Fruit fly (Drosophila melanogaster): Measurements from ENCODE around the gene Not10.

The Not10 gene

DNA sequence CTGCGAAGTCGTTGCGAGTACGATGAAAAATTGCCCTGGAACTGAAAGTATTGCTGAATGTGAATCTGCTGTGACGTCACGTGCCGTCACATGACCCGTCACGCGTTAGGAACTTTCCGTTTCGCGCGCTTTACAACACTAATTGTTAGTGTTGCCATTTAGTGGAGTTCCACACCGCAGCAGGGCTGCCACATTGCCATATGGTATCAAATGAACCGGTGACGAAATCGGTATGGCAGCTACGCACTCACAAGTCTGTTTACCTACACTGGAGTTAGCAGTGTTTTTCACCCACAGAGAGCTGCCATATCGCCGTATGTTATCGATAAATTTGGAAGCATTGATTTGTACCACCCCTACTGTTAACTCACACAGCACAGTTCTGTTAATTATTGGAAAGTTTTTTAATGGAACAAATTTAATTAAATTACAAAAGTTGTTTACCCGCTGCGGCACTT is 2.7 kb upstream of the Not10 start, which contains the start of the genes Vha55 and Snx3:
Gene Vha55, minus strand, starts transcription at position 139 of the 458 bp plus-strand sequence.
Gene Snx3, plus strand, starts transcription at position 341 of the 458 bp plus-strand sequence.
- TF ChIP-seq acj6 (GFP tag; optimal IDR thresholded peaks at IDR 0.05): no peak
- TF ChIP-seq Hr38 (GFP tag; optimal IDR thresholded peaks at IDR 0.05): no peak
- no peak for TF ChIP-seq Met (GFP tag; optimal IDR thresholded peaks at IDR 0.05)
- peak; percentile 51 for TF ChIP-seq CG3032 (tag; optimal IDR thresholded peaks at IDR 0.05)
- peak; percentile 19 for TF ChIP-seq CG16779 (tag; optimal IDR thresholded peaks at IDR 0.05)
- no peak for TF ChIP-seq CG10669 (GFP tag; optimal IDR thresholded peaks at IDR 0.05)
- peak; percentile 27 for TF ChIP-seq Eip78C (GFP tag)
- TF ChIP-seq CG8632 (GFP tag; optimal IDR thresholded peaks at IDR 0.05): no peak
- TF ChIP-seq CG11762 (GFP tag; optimal IDR thresholded peaks at IDR 0.05; ENCODE audit: insufficient read depth): no peak
- TF ChIP-seq CG32006 (GFP tag; optimal IDR thresholded peaks at IDR 0.05): no peak
- TF ChIP-seq CG10631 (GFP tag; optimal IDR thresholded peaks at IDR 0.05): peak; percentile 42
- TF ChIP-seq Ets21C (GFP tag; optimal IDR thresholded peaks at IDR 0.05): peak; percentile 44
- peak; percentile 6 for TF ChIP-seq esn (GFP tag; optimal IDR thresholded peaks at IDR 0.05)
- TF ChIP-seq CG8119 (GFP tag; IDR thresholded peaks at IDR 0.05): no peak
- peak; percentile 54 for TF ChIP-seq Hr39 (GFP tag; optimal IDR thresholded peaks at IDR 0.05)
- TF ChIP-seq fd85E (GFP tag; optimal IDR thresholded peaks at IDR 0.05): no peak
- TF ChIP-seq CG6276 (GFP tag; optimal IDR thresholded peaks at IDR 0.05): no peak
- no peak for TF ChIP-seq CG6163 (GFP tag; IDR thresholded peaks at IDR 0.05)
- peak; percentile 83 for TF ChIP-seq svp (GFP tag)
- TF ChIP-seq CG11902 (GFP tag; optimal IDR thresholded peaks at IDR 0.05): peak; percentile 4
- peak; percentile 68 for TF ChIP-seq cyc (GFP tag; optimal IDR thresholded peaks at IDR 0.05)
- TF ChIP-seq Sox14 (GFP tag; optimal IDR thresholded peaks at IDR 0.05): peak; percentile 58
- no peak for TF ChIP-seq eg (GFP tag; IDR thresholded peaks at IDR 0.05)
- TF ChIP-seq lz (GFP tag; optimal IDR thresholded peaks at IDR 0.05): peak; percentile 49
- TF ChIP-seq CG8319 (GFP tag; optimal IDR thresholded peaks at IDR 0.05): no peak
- TF ChIP-seq CG6854 (GFP tag; optimal IDR thresholded peaks at IDR 0.05): no peak
- no peak for TF ChIP-seq CG6792 (GFP tag; optimal IDR thresholded peaks at IDR 0.05)
- peak; percentile 30 for TF ChIP-seq OdsH (GFP tag; optimal IDR thresholded peaks at IDR 0.05)
- TF ChIP-seq Lpt (GFP tag; optimal IDR thresholded peaks at IDR 0.05): peak; percentile 4
- TF ChIP-seq pdm3 (GFP tag; optimal IDR thresholded peaks at IDR 0.05): no peak
- TF ChIP-seq Eip75B (GFP tag; optimal IDR thresholded peaks at IDR 0.05): peak; percentile 16
- TF ChIP-seq CG3919 (GFP tag; optimal IDR thresholded peaks at IDR 0.05): peak; percentile 51
- no peak for TF ChIP-seq Hr4 (GFP tag; optimal IDR thresholded peaks at IDR 0.05)
- no peak for TF ChIP-seq CG6808 (GFP tag; optimal IDR thresholded peaks at IDR 0.05)
- TF ChIP-seq Sox15 (GFP tag; optimal IDR thresholded peaks at IDR 0.05): no peak
- peak; percentile 61 for TF ChIP-seq CG31627 (GFP tag; optimal IDR thresholded peaks at IDR 0.05)
- peak; percentile 48 for TF ChIP-seq topi (GFP tag; optimal IDR thresholded peaks at IDR 0.05)
- TF ChIP-seq Blimp-1 (GFP tag; optimal IDR thresholded peaks at IDR 0.05): no peak
- TF ChIP-seq vri (GFP tag; optimal IDR thresholded peaks at IDR 0.05): peak; percentile 76
- TF ChIP-seq spab (GFP tag; optimal IDR thresholded peaks at IDR 0.05): no peak
- no peak for TF ChIP-seq ss (GFP tag; optimal IDR thresholded peaks at IDR 0.05)

DNA sequence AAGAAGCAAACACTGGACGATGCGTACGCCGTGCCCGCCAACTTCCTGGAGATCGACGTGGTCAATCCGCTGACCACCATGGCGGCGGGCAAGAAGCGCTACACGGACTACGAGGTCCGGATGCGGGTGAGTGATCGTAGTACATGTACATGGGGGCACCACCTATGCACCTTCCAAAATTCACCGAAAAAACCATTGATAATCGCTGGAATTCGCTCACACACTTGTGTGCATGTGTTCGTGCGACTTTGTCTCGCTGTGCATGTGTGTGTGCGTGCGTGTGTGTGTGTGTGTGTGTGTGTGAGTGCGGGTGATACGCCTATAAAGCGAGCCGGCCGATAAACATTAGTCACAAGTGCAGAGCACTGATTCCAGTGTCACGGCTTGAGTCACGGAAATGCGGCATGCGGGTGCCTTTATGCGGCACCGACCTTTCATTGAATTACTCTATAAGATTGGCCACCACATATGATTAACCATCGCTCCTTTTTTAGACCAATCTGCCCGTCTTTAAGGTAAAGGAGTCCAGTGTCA is 2.0 kb upstream of the Not10 start:
- peak; percentile 86 for TF ChIP-seq svp (GFP tag)
- TF ChIP-seq dsx (GFP tag; optimal IDR thresholded peaks at IDR 0.05; ENCODE audit: poor library complexity, severe bottlenecking): peak; percentile 12
- TF ChIP-seq CG15336 (GFP tag; IDR thresholded peaks at IDR 0.05): no peak

Data from whole organism, prepupa.